Worm (Caenorhabditis elegans) whole organism, L4/young adult: ENCODE data around the gene vhl-1.

Experiments
- W03F9.2 ChIP-seq: fragments of 150-350 bp; optimal IDR thresholded peaks from 2 replicates; lab custom pipeline; 2014; ENCODE audit warnings: missing biosample characterization, missing genetic modification characterization
- dao-5 ChIP-seq: sonication (generic microtip); optimal IDR thresholded peaks from 2 replicates; lab custom pipeline; 2016; ENCODE audit warnings: missing genotype, missing genetic modification characterization, moderate library complexity, missing compliant biosample characterization
- him-1 ChIP-seq: sonication (generic microtip); optimal IDR thresholded peaks from 2 replicates; lab custom pipeline; 2016; ENCODE audit warnings: missing genotype, missing genetic modification reagents, missing genetic modification characterization, missing compliant biosample characterization

ce11 chrX:11340478-11340877 lies 33.3 kb downstream of the vhl-1 start:
- no peak for TF ChIP-seq W03F9.2 (tag; lab: Kevin White, UChicago)
- TF ChIP-seq him-1 (tag; lab: Kevin White, UChicago): no peak
- no peak for TF ChIP-seq dao-5 (tag; lab: Kevin White, UChicago)
